Fruit fly (Drosophila melanogaster): ENCODE measurements around the gene CG9386.
A peak's percentile ranks its signal among the peaks of the same experiment; 100 is the strongest.

Gene CG9386

dm6 chr3R:9529913-9530312 lies 25.3 kb downstream of the CG9386 start:
- TF ChIP-seq OdsH (GFP tag; optimal IDR thresholded peaks at IDR 0.05): no peak

- no peak for TF ChIP-seq Dfd (GFP tag; optimal IDR thresholded peaks at IDR 0.05)
- TF ChIP-seq h (GFP tag; optimal IDR thresholded peaks at IDR 0.05): no peak
- no peak for TF ChIP-seq Sp1 (GFP tag; optimal IDR thresholded peaks at IDR 0.05)
- no peak for TF ChIP-seq Rel (GFP tag; optimal IDR thresholded peaks at IDR 0.05)
- TF ChIP-seq Rel (tag; optimal IDR thresholded peaks at IDR 0.05): peak; percentile 69
- no peak for TF ChIP-seq lola (GFP tag; optimal IDR thresholded peaks at IDR 0.05)
- no peak for TF ChIP-seq rgr (GFP tag; optimal IDR thresholded peaks at IDR 0.05)
- no peak for TF ChIP-seq GATAd (GFP tag; optimal IDR thresholded peaks at IDR 0.05)
- TF ChIP-seq psq (GFP tag; optimal IDR thresholded peaks at IDR 0.05): no peak
These were observed 25.8 kb downstream of the CG9386 start for dm6 chr3R:9529387-9529897.

- peak; percentile 34 for TF ChIP-seq dsf (GFP tag; optimal IDR thresholded peaks at IDR 0.05; ENCODE audit: borderline replicate concordance)
- TF ChIP-seq Sp1 (GFP tag; optimal IDR thresholded peaks at IDR 0.05): peak; percentile 87
- peak; percentile 95 for TF ChIP-seq Rel (GFP tag; optimal IDR thresholded peaks at IDR 0.05)
- peak; percentile 60 for TF ChIP-seq Rel (tag; optimal IDR thresholded peaks at IDR 0.05)
- TF ChIP-seq foxo (GFP tag; optimal IDR thresholded peaks at IDR 0.05): peak; percentile 95
- peak; percentile 97 for TF ChIP-seq fru (GFP tag; optimal IDR thresholded peaks at IDR 0.05)
- TF ChIP-seq br (GFP tag; optimal IDR thresholded peaks at IDR 0.05): peak; percentile 96
- peak; percentile 65 for TF ChIP-seq Mio (GFP tag; optimal IDR thresholded peaks at IDR 0.05)
- TF ChIP-seq HLH106 (tag; optimal IDR thresholded peaks at IDR 0.05): peak; percentile 90
- TF ChIP-seq sage (GFP tag; optimal IDR thresholded peaks at IDR 0.05): peak; percentile 92
- TF ChIP-seq h (GFP tag; optimal IDR thresholded peaks at IDR 0.05): peak; percentile 99
- peak; percentile 96 for TF ChIP-seq Hr83 (GFP tag; optimal IDR thresholded peaks at IDR 0.05; ENCODE audit: poor library complexity, severe bottlenecking)
- peak; percentile 88 for TF ChIP-seq Jra (GFP tag; optimal IDR thresholded peaks at IDR 0.05)
- no peak for TF ChIP-seq lola (GFP tag; optimal IDR thresholded peaks at IDR 0.05)
- TF ChIP-seq CG32264 (GFP tag; optimal IDR thresholded peaks at IDR 0.05): peak; percentile 97
- peak; percentile 65 for TF ChIP-seq sv (GFP tag; optimal IDR thresholded peaks at IDR 0.05)
- no peak for TF ChIP-seq CrebA (GFP tag; optimal IDR thresholded peaks at IDR 0.05; ENCODE audit: borderline replicate concordance)
- TF ChIP-seq CG9705 (GFP tag; optimal IDR thresholded peaks at IDR 0.05): peak; percentile 68
- TF ChIP-seq rgr (GFP tag; optimal IDR thresholded peaks at IDR 0.05): peak; percentile 96
- peak; percentile 81 for TF ChIP-seq dmrt93B (GFP tag; optimal IDR thresholded peaks at IDR 0.05)
- peak; percentile 87 for TF ChIP-seq brk (GFP tag; optimal IDR thresholded peaks at IDR 0.05)
- no peak for TF ChIP-seq Vsx2 (GFP tag; optimal IDR thresholded peaks at IDR 0.05; ENCODE audit: partially characterized antibody)
- no peak for TF ChIP-seq pan (optimal IDR thresholded peaks at IDR 0.05)
- no peak for TF ChIP-seq N (GFP tag; optimal IDR thresholded peaks at IDR 0.05)
- TF ChIP-seq Abd-B (GFP tag; optimal IDR thresholded peaks at IDR 0.05): no peak
- TF ChIP-seq dl (GFP tag; optimal IDR thresholded peaks at IDR 0.05; ENCODE audit: insufficient read depth in 1 of 2, partially characterized antibody in 2 of 2): no peak
- TF ChIP-seq OdsH (GFP tag; optimal IDR thresholded peaks at IDR 0.05): peak; percentile 91
- TF ChIP-seq woc (GFP tag; optimal IDR thresholded peaks at IDR 0.05): peak; percentile 92
- peak; percentile 77 for TF ChIP-seq GATAd (GFP tag; optimal IDR thresholded peaks at IDR 0.05)
- no peak for TF ChIP-seq Hr78 (GFP tag; optimal IDR thresholded peaks at IDR 0.05)
- TF ChIP-seq Dfd (GFP tag; optimal IDR thresholded peaks at IDR 0.05): no peak
- peak; percentile 94 for TF ChIP-seq ey (GFP tag; optimal IDR thresholded peaks at IDR 0.05)
- no peak for TF ChIP-seq usp (GFP tag; optimal IDR thresholded peaks at IDR 0.05)
- no peak for TF ChIP-seq Myc (optimal IDR thresholded peaks at IDR 0.05)
- TF ChIP-seq Dif (GFP tag; optimal IDR thresholded peaks at IDR 0.05; ENCODE audit: partially characterized antibody): no peak
- peak; percentile 94 for TF ChIP-seq Hnf4 (GFP tag; optimal IDR thresholded peaks at IDR 0.05)
- TF ChIP-seq jim (GFP tag; optimal IDR thresholded peaks at IDR 0.05): peak; percentile 10
- TF ChIP-seq psq (GFP tag; optimal IDR thresholded peaks at IDR 0.05): peak; percentile 86
- no peak for TF ChIP-seq tai (GFP tag; optimal IDR thresholded peaks at IDR 0.05)
These were observed 27.0 kb downstream of the CG9386 start for dm6 chr3R:9527907-9528842.

Data from whole organism, wandering third instar larva.